Fruit fly (Drosophila melanogaster) whole organism, pupa: ENCODE measurements around the gene Irc.
A peak's percentile ranks its signal among the peaks of the same experiment; 100 is the strongest.

Source experiments
- CG10348 ChIP-seq: fragments of 200-800 bp; sonication (Bioruptor generic); IDR thresholded peaks from 2 replicates; pipeline ENCODE4 v1.3.6; 2022; ENCODE audit warnings: missing biosample characterization, missing genetic modification characterization
- CG12605 ChIP-seq: fragments of 200-800 bp; sonication (Bioruptor generic); IDR thresholded peaks from 2 replicates; pipeline ENCODE4 v1.3.6; 2022; ENCODE audit warnings: missing biosample characterization, missing genetic modification characterization
- CG13204 ChIP-seq: fragments of 200-800 bp; sonication (Bioruptor generic); optimal IDR thresholded peaks from 2 replicates; lab custom pipeline; 2018; ENCODE audit warnings: missing biosample characterization, mild to moderate bottlenecking, missing genetic modification characterization, moderate library complexity
- CG14655 ChIP-seq: fragments of 200-800 bp; sonication (Bioruptor generic); optimal IDR thresholded peaks from 3 replicates; lab custom pipeline; 2017; ENCODE audit warnings: mild to moderate bottlenecking, missing biosample characterization, missing genetic modification reagents, missing genetic modification characterization
- CG15710 ChIP-seq: fragments of 200-800 bp; sonication (Bioruptor generic); optimal IDR thresholded peaks from 2 replicates; lab custom pipeline; 2018; ENCODE audit warnings: missing biosample characterization, mild to moderate bottlenecking, missing genetic modification characterization, moderate library complexity
- CG17806 ChIP-seq: fragments of 200-800 bp; sonication (Bioruptor generic); optimal IDR thresholded peaks from 2 replicates; lab custom pipeline; 2018; ENCODE audit warnings: missing biosample characterization, mild to moderate bottlenecking, missing genetic modification characterization, moderate library complexity
- CG32121 ChIP-seq: fragments of 200-800 bp; sonication (Bioruptor generic); IDR thresholded peaks from 2 replicates; pipeline ENCODE4 v1.3.6; 2022; ENCODE audit warnings: missing biosample characterization, missing genetic modification characterization
- CG34367 ChIP-seq: fragments of 200-800 bp; sonication (Bioruptor generic); optimal IDR thresholded peaks from 2 replicates; lab custom pipeline; 2018; ENCODE audit warnings: missing biosample characterization, mild to moderate bottlenecking, missing genetic modification characterization
- CG4496 ChIP-seq: fragments of 200-800 bp; sonication (Bioruptor generic); IDR thresholded peaks from 3 replicates; pipeline ENCODE4 v1.3.6; 2022; ENCODE audit warnings: missing biosample characterization, missing genetic modification characterization
- CG8159 ChIP-seq: fragments of 200-800 bp; sonication (Bioruptor generic); optimal IDR thresholded peaks from 3 replicates; lab custom pipeline; 2018; ENCODE audit warnings: missing biosample characterization, mild to moderate bottlenecking, missing genetic modification characterization, moderate library complexity
- CG8301 ChIP-seq: fragments of 200-800 bp; sonication (Bioruptor generic); optimal IDR thresholded peaks from 2 replicates; lab custom pipeline; 2018; ENCODE audit warnings: missing biosample characterization, mild to moderate bottlenecking, missing genetic modification characterization
- CG9948 ChIP-seq: fragments of 200-800 bp; sonication (Bioruptor generic); optimal IDR thresholded peaks from 2 replicates; lab custom pipeline; 2018; ENCODE audit warnings: missing biosample characterization, mild to moderate bottlenecking, missing genetic modification characterization, moderate library complexity
- D1 ChIP-seq: fragments of 200-800 bp; sonication (Bioruptor generic); optimal IDR thresholded peaks from 2 replicates; lab custom pipeline; 2018; ENCODE audit warnings: missing biosample characterization, mild to moderate bottlenecking, missing genetic modification characterization, moderate library complexity
- EcR ChIP-seq: fragments of 200-800 bp; sonication (Bioruptor generic); optimal IDR thresholded peaks from 3 replicates; lab custom pipeline; 2019; ENCODE audit warnings: missing biosample characterization, missing genetic modification characterization, mild to moderate bottlenecking, moderate library complexity, missing genetic modification reagents
- Ets98B ChIP-seq: fragments of 200-800 bp; sonication (Bioruptor generic); IDR thresholded peaks from 2 replicates; pipeline ENCODE4 v1.3.6; 2022; ENCODE audit warnings: missing biosample characterization, missing genetic modification characterization
- Pif1A ChIP-seq: fragments of 200-800 bp; sonication (Bioruptor generic); optimal IDR thresholded peaks from 3 replicates; lab custom pipeline; 2016; ENCODE audit warnings: missing biosample characterization, missing genetic modification characterization
- Pif1B ChIP-seq: fragments of 200-800 bp; sonication (Bioruptor generic); optimal IDR thresholded peaks from 3 replicates; lab custom pipeline; 2016; ENCODE audit warnings: missing biosample characterization, missing genetic modification characterization
- Snoo ChIP-seq: fragments of 200-800 bp; sonication (Bioruptor generic); optimal IDR thresholded peaks from 3 replicates; lab custom pipeline; 2017; ENCODE audit warnings: missing biosample characterization, mild to moderate bottlenecking, missing genetic modification characterization, inconsistent platforms
- fd96Ca ChIP-seq: fragments of 200-800 bp; sonication (Bioruptor generic); IDR thresholded peaks from 3 replicates; pipeline ENCODE4 v1.3.6; 2022; ENCODE audit warnings: missing biosample characterization, missing genetic modification characterization
- gl ChIP-seq: fragments of 200-800 bp; sonication (Bioruptor generic); optimal IDR thresholded peaks from 2 replicates; lab custom pipeline; 2018; ENCODE audit warnings: missing biosample characterization, mild to moderate bottlenecking, missing genetic modification characterization
- rn ChIP-seq: fragments of 200-800 bp; sonication (Bioruptor generic); IDR thresholded peaks from 2 replicates; pipeline ENCODE4 v1.3.6; 2022; ENCODE audit warnings: missing biosample characterization, missing genetic modification characterization

Irc gene

DNA sequence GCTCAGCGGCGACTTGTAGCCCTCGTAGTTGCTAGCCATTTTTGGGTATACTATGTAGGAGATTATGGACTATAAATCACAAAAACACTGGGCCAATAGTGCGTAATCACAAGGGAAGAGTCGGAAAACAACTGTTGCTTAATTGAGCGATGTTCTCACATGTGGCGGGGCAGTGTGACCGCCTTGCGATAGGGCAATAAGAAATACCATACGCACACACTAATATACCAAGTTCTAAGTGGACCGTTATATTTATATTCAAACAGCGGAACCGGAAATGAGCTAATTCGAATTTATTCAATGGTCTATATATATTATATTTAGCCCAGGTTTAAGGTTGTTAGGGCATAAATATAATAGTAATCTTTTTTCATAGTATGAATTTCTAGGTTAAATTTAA, 18.3 kb downstream of the Irc start, which contains the start of gene Adsl:
Gene Adsl, minus strand, starts transcription at position 165 of the 400 bp plus-strand sequence.
- TF ChIP-seq CG10348 (no peak), CG15710 (no peak), fd96Ca (GFP tag; lab: Robert Waterston, UW) (no peak), Snoo (tag; lab: Kevin White, UChicago) (peak; percentile 79), CG8301 (tag; lab: Kevin White, UChicago) (peak; percentile 9), CG13204 (no peak), CG32121 (GFP tag; lab: Robert Waterston, UW) (no peak), Pif1A (GFP tag; lab: Kevin White, UChicago) (peak; percentile 59), CG8159 (peak; percentile 39), CG12605 (GFP tag; lab: Robert Waterston, UW) (peak; percentile 78), rn (GFP tag; lab: Robert Waterston, UW) (no peak), D1 (tag; lab: Kevin White, UChicago) (peak; percentile 61), CG9948 (tag; lab: Kevin White, UChicago) (no peak), CG4496 (GFP tag; lab: Robert Waterston, UW) (peak; percentile 53), Pif1B (GFP tag; lab: Kevin White, UChicago) (peak; percentile 8), CG14655 (no peak), gl (tag; lab: Kevin White, UChicago) (no peak), Ets98B (GFP tag; lab: Robert Waterston, UW) (no peak), EcR (no peak), CG17806 (tag; lab: Kevin White, UChicago) (no peak)
- TF ChIP-seq, all 21 proteins: peak for 8

DNA sequence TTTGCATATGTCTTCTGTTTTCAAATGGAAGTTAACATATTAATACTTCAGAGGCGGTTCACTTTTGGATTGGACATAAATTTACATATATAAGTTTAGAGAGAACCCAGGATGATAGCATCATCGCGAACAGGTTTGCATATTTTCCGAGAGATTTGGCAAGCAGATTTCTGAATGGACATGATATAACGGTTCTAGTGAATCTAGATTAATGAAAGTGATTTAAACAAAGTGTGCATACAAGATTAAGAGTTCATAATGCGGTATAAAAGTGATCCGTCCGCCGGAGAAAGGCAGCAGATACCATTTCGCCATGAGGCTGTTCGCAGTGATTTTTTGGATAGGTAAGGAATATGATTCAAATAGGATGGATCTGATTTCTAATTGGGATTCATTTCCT, 25.7 kb downstream of the Irc start, which contains the start of gene CG5225:
Gene CG5225, plus strand, starts transcription at position 301 of the 400 bp plus-strand sequence.
- no peak for TF ChIP-seq CG15710

DNA sequence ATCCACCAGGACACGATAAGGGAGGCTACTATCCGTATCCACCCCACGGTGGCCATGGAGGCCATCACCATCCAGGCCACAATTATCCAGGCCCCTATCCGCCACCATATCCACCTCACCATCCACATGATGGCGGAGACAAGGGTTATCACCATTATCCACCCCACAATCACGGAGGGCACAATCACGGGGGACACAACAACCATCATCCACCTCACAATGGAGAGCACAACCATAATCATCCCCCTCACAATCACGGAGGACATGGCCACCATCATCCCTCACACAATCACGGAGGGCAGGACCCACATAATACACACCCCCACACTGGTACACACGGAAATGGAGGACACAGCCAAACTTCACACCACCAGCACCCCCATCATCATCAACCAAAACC, 27.1 kb downstream of the Irc start:
- TF ChIP-seq CG17806 (tag; lab: Kevin White, UChicago) (no peak), D1 (tag; lab: Kevin White, UChicago) (no peak), CG32121 (GFP tag; lab: Robert Waterston, UW) (no peak)

DNA sequence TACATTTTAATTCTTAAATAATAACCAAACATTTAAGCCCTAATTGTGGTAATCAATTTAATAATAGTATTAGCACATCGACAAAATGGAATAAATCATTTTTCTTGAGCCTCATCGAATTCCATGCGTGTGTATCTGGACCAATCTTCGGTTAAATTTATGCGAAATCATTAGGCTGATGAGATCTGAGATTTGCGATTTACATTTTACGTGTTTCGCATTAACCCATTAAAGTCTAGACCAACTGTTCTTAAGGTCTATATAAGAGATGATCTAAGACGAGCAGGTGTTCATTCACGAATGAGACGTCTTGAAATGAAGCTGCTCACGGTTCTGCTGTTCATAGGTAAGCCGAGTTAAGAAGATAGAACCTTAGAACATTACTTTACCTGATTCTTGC, 28.8 kb downstream of the Irc start, which contains the start of gene CG31268:
Gene CG31268, plus strand, starts transcription at position 301 of the 400 bp plus-strand sequence.
- TF ChIP-seq CG13204 (no peak), CG4496 (GFP tag; lab: Robert Waterston, UW) (no peak), Pif1A (GFP tag; lab: Kevin White, UChicago) (no peak), Snoo (tag; lab: Kevin White, UChicago) (no peak), CG14655 (no peak), CG32121 (GFP tag; lab: Robert Waterston, UW) (no peak)

DNA sequence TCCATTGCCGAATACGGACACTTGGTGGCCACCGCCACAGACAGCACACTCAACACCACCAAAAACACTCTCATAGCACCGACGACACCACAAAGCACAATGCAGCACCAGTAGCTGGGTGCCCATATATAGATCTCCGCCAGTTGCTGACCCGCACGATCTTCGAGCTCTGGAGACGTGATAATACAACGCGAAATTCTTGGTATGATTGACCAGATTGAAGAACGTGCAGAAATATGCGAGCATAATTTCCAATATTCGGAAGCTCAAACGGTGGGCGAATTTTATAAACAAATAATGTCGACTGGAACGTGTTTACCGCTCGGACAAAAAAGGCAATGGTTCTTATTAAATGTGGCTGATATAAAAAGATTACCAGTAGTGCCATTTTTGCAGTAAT, 33.3 kb downstream of the Irc start, which contains the start of gene CG4009:
Gene CG4009, minus strand, starts transcription at position 101 of the 400 bp plus-strand sequence.
- no peak for TF ChIP-seq EcR
- no peak for TF ChIP-seq CG32121 (GFP tag; lab: Robert Waterston, UW)

DNA sequence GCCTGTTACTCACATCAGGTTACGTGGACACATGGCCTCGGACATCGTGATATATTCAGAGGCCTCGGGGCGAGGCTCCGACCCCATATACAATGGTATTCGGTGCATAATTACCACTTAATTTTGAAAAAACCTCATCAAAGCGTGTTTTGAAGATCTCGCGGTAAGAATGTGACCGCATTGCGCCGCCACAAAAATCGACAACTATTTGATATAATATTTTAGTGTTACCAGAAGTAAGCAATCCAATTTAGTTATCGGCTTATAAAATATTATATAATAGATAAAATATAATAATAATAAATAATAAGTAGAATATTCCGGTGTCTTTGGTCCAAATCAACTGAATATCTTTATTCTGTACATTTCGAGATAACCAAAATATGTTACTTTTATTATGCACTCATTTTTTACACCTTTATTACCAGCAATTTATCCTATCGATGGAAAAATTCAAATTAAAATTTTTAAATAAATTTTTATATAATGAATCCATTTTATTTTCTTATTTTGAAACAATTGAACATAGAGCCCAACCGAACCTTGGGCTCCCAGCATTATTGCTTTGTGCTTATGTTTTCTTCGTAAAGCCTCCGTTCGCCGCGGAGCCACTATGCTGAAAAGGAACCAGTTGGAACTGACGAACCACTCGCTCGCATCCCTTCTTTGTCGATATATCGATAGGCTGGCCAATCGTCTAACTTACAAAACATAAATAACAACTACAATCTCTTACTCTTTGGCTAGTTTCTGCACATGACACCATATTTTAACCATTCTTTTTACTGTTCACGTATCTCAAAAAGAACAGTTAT, 37.5 kb downstream of the Irc start, which contains the start of the genes CG18213 and Trm7-32:
Gene CG18213, minus strand, starts transcription at position 211 of the 815 bp plus-strand sequence.
Gene Trm7-32, plus strand, starts transcription at position 690 of the 815 bp plus-strand sequence.
- TF ChIP-seq Pif1B (GFP tag; lab: Kevin White, UChicago) (no peak), EcR (no peak), CG9948 (tag; lab: Kevin White, UChicago) (no peak), CG8301 (tag; lab: Kevin White, UChicago) (no peak), Ets98B (GFP tag; lab: Robert Waterston, UW) (no peak), rn (GFP tag; lab: Robert Waterston, UW) (no peak), CG14655 (no peak), gl (tag; lab: Kevin White, UChicago) (no peak), CG17806 (tag; lab: Kevin White, UChicago) (no peak), CG12605 (GFP tag; lab: Robert Waterston, UW) (no peak), Pif1A (GFP tag; lab: Kevin White, UChicago) (no peak), CG34367 (no peak), CG4496 (GFP tag; lab: Robert Waterston, UW) (no peak)
- TF ChIP-seq, all 21 proteins: peak for 0
